Fruit fly (Drosophila melanogaster): ENCODE data around the gene Idgf3.
A peak's percentile ranks its signal among the peaks of the same experiment; 100 is the strongest.

The Idgf3 gene

DNA sequence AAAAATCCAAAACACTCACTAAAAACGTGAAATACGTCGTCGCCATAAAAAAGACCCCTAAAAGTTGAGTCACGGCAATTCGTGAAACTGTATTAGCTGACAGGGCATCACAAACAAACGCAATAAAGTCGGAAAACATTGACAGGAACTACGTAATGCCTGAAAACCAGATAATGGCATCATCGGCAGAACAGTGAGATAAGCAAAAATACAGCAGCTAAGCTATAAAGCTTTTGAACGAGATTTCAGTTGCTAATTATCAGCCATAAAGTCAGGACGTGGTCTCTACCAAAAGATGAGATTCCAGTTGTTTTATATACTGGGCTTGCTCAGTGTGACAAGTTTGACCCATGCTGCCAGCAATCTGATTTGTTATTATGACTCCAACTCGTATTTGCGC is 5.7 kb upstream of the Idgf3 start, which contains the start of gene Idgf1:
Gene Idgf1 (plus strand): TSS at position 245 of the 400 bp plus-strand sequence.
- TF ChIP-seq usp (GFP tag; optimal IDR thresholded peaks at IDR 0.05) (no peak), Rel (GFP tag; optimal IDR thresholded peaks at IDR 0.05) (no peak), Rel (tag; optimal IDR thresholded peaks at IDR 0.05) (peak; percentile 40), Myc (optimal IDR thresholded peaks at IDR 0.05) (no peak), Vsx2 (GFP tag; optimal IDR thresholded peaks at IDR 0.05; ENCODE audit: partially characterized antibody) (no peak), Hr78 (GFP tag; optimal IDR thresholded peaks at IDR 0.05) (no peak), woc (GFP tag; optimal IDR thresholded peaks at IDR 0.05) (no peak)

- no peak for TF ChIP-seq Hr78 (GFP tag; optimal IDR thresholded peaks at IDR 0.05)
- no peak for TF ChIP-seq Abd-B (GFP tag; optimal IDR thresholded peaks at IDR 0.05)
- no peak for TF ChIP-seq sage (GFP tag; optimal IDR thresholded peaks at IDR 0.05)
- TF ChIP-seq Rel (GFP tag; optimal IDR thresholded peaks at IDR 0.05): no peak
- peak; percentile 71 for TF ChIP-seq Rel (tag; optimal IDR thresholded peaks at IDR 0.05)
- TF ChIP-seq br (GFP tag; optimal IDR thresholded peaks at IDR 0.05): peak; percentile 11
- TF ChIP-seq Dif (GFP tag; optimal IDR thresholded peaks at IDR 0.05; ENCODE audit: partially characterized antibody): no peak
Measured at dm6 chr2L:16446975-16447509, 3.7 kb upstream of the Idgf3 start, which contains the start of gene Idgf2. TSS of gene Idgf2 (plus strand) at chr2L:16447330.

DNA sequence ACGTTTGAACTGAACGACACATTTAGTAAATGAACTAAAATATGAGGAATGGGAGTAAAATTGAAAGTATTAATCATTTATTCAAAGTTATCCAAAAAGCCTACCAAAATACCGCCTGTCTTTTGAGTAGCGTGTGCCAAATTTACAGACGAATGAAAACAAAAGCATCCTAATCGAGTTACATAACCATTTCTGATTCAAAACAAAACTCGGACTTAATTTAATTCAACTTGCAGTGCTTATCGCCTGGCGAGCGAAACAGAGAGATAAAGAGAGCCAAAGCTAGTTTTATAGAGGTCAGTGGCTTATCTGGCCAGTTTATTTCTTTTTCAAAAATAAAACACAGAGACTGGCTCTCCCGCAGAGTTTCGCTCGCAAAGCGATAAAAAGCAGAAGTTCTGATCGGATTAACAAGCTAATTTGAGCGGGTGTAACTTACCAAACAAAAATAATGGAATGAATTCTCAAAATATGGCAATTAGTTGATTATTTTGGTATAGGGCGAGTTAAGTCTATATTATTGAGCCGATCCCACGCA is 2.8 kb upstream of the Idgf3 start:
- TF ChIP-seq woc (GFP tag; optimal IDR thresholded peaks at IDR 0.05) (no peak), sv (GFP tag; optimal IDR thresholded peaks at IDR 0.05) (no peak), Rel (GFP tag; optimal IDR thresholded peaks at IDR 0.05) (no peak), Rel (tag; optimal IDR thresholded peaks at IDR 0.05) (no peak), h (GFP tag; optimal IDR thresholded peaks at IDR 0.05) (no peak), foxo (GFP tag; optimal IDR thresholded peaks at IDR 0.05) (no peak), CG9705 (GFP tag; optimal IDR thresholded peaks at IDR 0.05) (no peak), Mio (GFP tag; optimal IDR thresholded peaks at IDR 0.05) (no peak), usp (GFP tag; optimal IDR thresholded peaks at IDR 0.05) (no peak), Dif (GFP tag; optimal IDR thresholded peaks at IDR 0.05; ENCODE audit: partially characterized antibody) (no peak), dl (GFP tag; optimal IDR thresholded peaks at IDR 0.05; ENCODE audit: insufficient read depth in 1 of 2, partially characterized antibody in 2 of 2) (no peak), Jra (GFP tag; optimal IDR thresholded peaks at IDR 0.05) (no peak), psq (GFP tag; optimal IDR thresholded peaks at IDR 0.05) (no peak)

DNA sequence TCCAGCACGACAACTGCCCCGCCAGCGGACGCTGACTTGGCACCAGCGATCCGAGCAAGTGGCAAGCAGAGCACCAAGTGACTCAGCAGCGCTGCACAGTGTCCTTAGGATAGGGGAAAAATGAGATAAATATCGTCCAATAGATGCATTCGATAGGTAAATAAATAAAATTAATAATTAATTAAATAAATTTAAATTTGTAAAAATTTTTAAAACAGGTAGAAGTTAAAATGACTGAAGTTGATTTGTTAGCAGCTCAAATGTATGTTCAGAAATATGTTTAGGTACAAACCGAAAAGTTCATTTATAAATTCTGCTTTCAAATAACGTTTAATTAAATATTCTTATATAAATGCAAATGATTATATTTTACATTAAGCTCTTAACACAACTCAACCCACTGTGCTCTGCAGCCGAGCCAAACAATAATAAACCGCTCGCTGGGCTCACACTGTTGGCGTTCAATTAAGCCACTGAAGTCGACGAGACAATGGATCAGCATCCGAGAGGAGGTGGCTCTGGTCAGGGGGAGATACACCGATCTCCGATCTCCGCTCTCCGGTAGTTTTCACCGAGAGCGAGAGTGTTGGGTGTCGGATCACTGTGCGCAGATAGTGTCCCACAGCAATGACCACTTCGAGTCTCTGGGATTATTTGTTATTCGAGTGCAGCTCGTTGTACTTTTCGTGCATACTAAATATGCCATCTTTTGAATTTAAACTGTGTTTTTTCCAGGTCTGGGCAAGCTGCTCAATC is 2.1 kb upstream of the Idgf3 start, which contains the start of gene CG5888:
Gene CG5888 (minus strand): TSS at position 19 of the 756 bp plus-strand sequence.
- TF ChIP-seq fru (GFP tag; optimal IDR thresholded peaks at IDR 0.05) (peak; percentile 67), Abd-B (GFP tag; optimal IDR thresholded peaks at IDR 0.05) (no peak), OdsH (GFP tag; optimal IDR thresholded peaks at IDR 0.05) (peak; percentile 50), dsf (GFP tag; optimal IDR thresholded peaks at IDR 0.05; ENCODE audit: borderline replicate concordance) (no peak), dmrt93B (GFP tag; optimal IDR thresholded peaks at IDR 0.05) (peak; percentile 10), Sp1 (GFP tag; optimal IDR thresholded peaks at IDR 0.05) (peak; percentile 59), foxo (GFP tag; optimal IDR thresholded peaks at IDR 0.05) (peak in 1 of 2 experiments; percentile 79), N (GFP tag; optimal IDR thresholded peaks at IDR 0.05) (no peak), rgr (GFP tag; optimal IDR thresholded peaks at IDR 0.05) (peak; percentile 50), sv (GFP tag; optimal IDR thresholded peaks at IDR 0.05) (peak; percentile 11), HLH106 (tag; optimal IDR thresholded peaks at IDR 0.05) (peak; percentile 51), Dif (GFP tag; optimal IDR thresholded peaks at IDR 0.05; ENCODE audit: partially characterized antibody) (peak; percentile 14), Jra (GFP tag; optimal IDR thresholded peaks at IDR 0.05) (no peak), woc (GFP tag; optimal IDR thresholded peaks at IDR 0.05) (peak; percentile 30), Hr83 (GFP tag; optimal IDR thresholded peaks at IDR 0.05; ENCODE audit: poor library complexity, severe bottlenecking) (no peak), psq (GFP tag; optimal IDR thresholded peaks at IDR 0.05) (peak; percentile 73)

DNA sequence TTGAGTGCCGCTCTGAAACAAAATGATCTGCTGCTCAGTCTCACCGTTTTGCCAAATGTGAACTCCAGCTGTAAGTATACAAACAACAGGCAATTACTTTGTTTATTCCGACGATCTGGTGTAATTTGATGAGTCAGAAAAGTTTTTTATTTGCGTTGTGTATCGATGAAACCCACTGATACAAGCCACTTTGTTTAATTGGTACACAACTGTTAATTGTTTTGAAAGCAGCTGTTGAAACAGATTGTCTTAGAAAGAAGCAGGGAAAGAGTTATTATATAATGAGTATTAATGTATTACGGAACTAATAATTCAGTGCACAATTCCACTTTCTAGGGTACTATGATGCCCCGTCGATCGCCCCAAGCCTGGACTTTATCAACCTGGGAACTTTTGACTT is 1.2 kb downstream of the Idgf3 start:
- no peak for TF ChIP-seq Mio (GFP tag; optimal IDR thresholded peaks at IDR 0.05)
- no peak for TF ChIP-seq ey (GFP tag; optimal IDR thresholded peaks at IDR 0.05)
- TF ChIP-seq sage (GFP tag; optimal IDR thresholded peaks at IDR 0.05): no peak
- TF ChIP-seq HLH106 (tag; optimal IDR thresholded peaks at IDR 0.05): no peak
- TF ChIP-seq CrebA (GFP tag; optimal IDR thresholded peaks at IDR 0.05; ENCODE audit: borderline replicate concordance): no peak
- TF ChIP-seq Hr83 (GFP tag; optimal IDR thresholded peaks at IDR 0.05; ENCODE audit: poor library complexity, severe bottlenecking): no peak
- no peak for TF ChIP-seq Jra (GFP tag; optimal IDR thresholded peaks at IDR 0.05)
- TF ChIP-seq foxo (GFP tag; optimal IDR thresholded peaks at IDR 0.05): no peak
- no peak for TF ChIP-seq psq (GFP tag; optimal IDR thresholded peaks at IDR 0.05)
- TF ChIP-seq dl (GFP tag; optimal IDR thresholded peaks at IDR 0.05; ENCODE audit: insufficient read depth in 1 of 2, partially characterized antibody in 2 of 2): no peak
- no peak for TF ChIP-seq pan (optimal IDR thresholded peaks at IDR 0.05)
- no peak for TF ChIP-seq CG9705 (GFP tag; optimal IDR thresholded peaks at IDR 0.05)
- no peak for TF ChIP-seq rgr (GFP tag; optimal IDR thresholded peaks at IDR 0.05)
- TF ChIP-seq jim (GFP tag; optimal IDR thresholded peaks at IDR 0.05): no peak
- TF ChIP-seq woc (GFP tag; optimal IDR thresholded peaks at IDR 0.05): no peak
- TF ChIP-seq N (GFP tag; optimal IDR thresholded peaks at IDR 0.05): no peak
- TF ChIP-seq Rel (GFP tag; optimal IDR thresholded peaks at IDR 0.05): no peak
- no peak for TF ChIP-seq Rel (tag; optimal IDR thresholded peaks at IDR 0.05)
- TF ChIP-seq brk (GFP tag; optimal IDR thresholded peaks at IDR 0.05): no peak
- TF ChIP-seq dsf (GFP tag; optimal IDR thresholded peaks at IDR 0.05; ENCODE audit: borderline replicate concordance): no peak

Measured in whole organism, wandering third instar larva.